Fruit fly (Drosophila melanogaster): ENCODE measurements around the gene LysE.

LysE gene

DNA sequence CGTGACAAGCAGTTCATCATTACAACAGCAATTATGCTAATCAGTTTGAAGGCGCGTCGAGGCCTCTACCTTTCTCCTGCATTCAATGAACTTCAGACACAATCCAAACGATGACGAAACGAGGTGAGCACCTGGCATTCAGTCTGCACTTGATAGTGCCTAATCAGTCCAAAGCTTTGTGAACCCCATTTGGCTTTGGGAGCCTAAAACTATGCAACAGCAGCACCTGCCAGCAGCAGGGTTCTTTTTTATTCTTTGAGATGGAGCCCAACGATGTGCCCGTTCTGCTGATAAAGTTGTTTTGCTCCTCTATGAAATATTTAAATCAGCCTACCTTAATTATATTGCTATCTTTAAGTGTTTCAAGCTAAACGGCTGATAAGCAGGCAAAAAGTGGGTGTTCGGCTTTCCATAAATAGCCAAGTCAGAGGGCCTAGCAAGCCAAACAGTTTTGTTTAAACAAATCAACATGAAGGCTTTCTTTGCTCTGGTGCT, 14.7 kb downstream of the LysE start, which contains the start of gene LysS (continued):
- TF ChIP-seq sna (GFP tag; IDR thresholded peaks at IDR 0.05; ENCODE audit: partially characterized antibody), result no peak
- no peak for TF ChIP-seq unpg (GFP tag; optimal IDR thresholded peaks at IDR 0.05)
- no peak for TF ChIP-seq CG11560 (tag; IDR thresholded peaks at IDR 0.05)
- no peak for TF ChIP-seq aop (GFP tag; IDR thresholded peaks at IDR 0.05)
- TF ChIP-seq CG2199 (GFP tag; IDR thresholded peaks at IDR 0.05), result 0 out of 3 replicates have a peak, but pooled peaks have one; percentile 36
- TF ChIP-seq Bdp1 (GFP tag; optimal IDR thresholded peaks at IDR 0.05), result no peak
- TF ChIP-seq CG11723 (GFP tag; optimal IDR thresholded peaks at IDR 0.05), result no peak
- TF ChIP-seq jigr1 (GFP tag; IDR thresholded peaks at IDR 0.05), result no peak
- no peak for TF ChIP-seq chn (GFP tag; optimal IDR thresholded peaks at IDR 0.05)
- no peak for TF ChIP-seq Ptx1 (GFP tag; IDR thresholded peaks at IDR 0.05)
- TF ChIP-seq CG18011 (GFP tag; optimal IDR thresholded peaks at IDR 0.05), result peak; percentile 3
- TF ChIP-seq sens-2 (GFP tag; IDR thresholded peaks at IDR 0.05), result no peak
- TF ChIP-seq zen (tag; optimal IDR thresholded peaks at IDR 0.05), result no peak
- no peak for TF ChIP-seq lilli (GFP tag; optimal IDR thresholded peaks at IDR 0.05)
- no peak for TF ChIP-seq Dp (GFP tag; optimal IDR thresholded peaks at IDR 0.05)
- TF ChIP-seq disco-r (GFP tag; optimal IDR thresholded peaks at IDR 0.05), result no peak
- TF ChIP-seq eve (GFP tag; optimal IDR thresholded peaks at IDR 0.05), result no peak
- no peak for TF ChIP-seq CG1024 (GFP tag; IDR thresholded peaks at IDR 0.05)
- no peak for TF ChIP-seq Sin3A (optimal IDR thresholded peaks at IDR 0.05)
- no peak for TF ChIP-seq CG31224 (GFP tag; IDR thresholded peaks at IDR 0.05)

DNA sequence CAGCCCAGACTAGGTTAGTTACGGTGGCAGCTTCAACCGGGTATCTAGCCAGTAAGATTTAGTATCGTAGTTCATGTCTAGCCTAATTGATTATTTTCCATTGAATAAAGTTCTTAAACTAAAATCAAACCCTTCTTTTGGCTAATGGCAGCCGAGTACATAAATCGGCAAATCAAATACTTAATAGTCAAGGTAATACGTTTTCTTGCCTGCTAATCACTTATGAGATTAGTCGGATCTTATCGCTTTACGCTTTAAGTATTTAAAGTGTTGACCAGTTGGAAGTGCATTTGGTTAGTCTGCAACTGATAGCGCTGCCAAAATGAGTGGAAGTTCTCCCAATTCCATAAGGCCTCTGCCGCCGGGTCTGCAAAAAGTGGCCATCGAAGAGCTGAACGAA, 20.0 kb downstream of the LysE start, which contains the start of gene CG33965:
Gene CG33965, plus strand, starts transcription at position 301 of the 400 bp plus-strand sequence.
- TF ChIP-seq exex (tag; optimal IDR thresholded peaks at IDR 0.05), result peak; percentile 65
- TF ChIP-seq CG12219 (GFP tag; optimal IDR thresholded peaks at IDR 0.05), result no peak

DNA sequence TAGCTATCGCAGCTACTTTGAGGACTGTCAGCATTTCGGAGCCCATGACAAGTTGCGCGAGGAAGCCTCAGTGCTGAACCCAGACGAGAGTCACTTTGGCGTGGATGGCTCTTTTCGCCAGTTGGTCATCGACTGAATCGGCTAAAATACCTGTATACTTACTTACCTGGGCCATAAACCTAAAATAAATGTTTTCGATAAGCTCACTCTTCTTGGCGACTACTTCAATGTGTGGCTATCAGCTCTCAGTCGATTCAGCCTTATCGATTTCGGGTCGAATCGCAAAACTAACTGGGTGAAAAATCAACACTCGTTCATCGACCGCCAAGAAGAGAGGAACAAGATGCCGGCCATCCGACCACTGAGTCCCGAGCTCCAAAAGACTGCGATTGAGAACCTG, 21.2 kb downstream of the LysE start, which contains the start of gene CG33966:
Gene CG33966, plus strand, starts transcription at position 301 of the 400 bp plus-strand sequence.
- TF ChIP-seq CG2116 (GFP tag; optimal IDR thresholded peaks at IDR 0.05) (no peak), nom (GFP tag; optimal IDR thresholded peaks at IDR 0.05) (no peak), PHDP (tag; optimal IDR thresholded peaks at IDR 0.05) (no peak), CG15011 (GFP tag; optimal IDR thresholded peaks at IDR 0.05) (no peak), Aef1 (GFP tag; IDR thresholded peaks at IDR 0.05) (no peak), mirr (GFP tag; optimal IDR thresholded peaks at IDR 0.05) (no peak), disco-r (GFP tag; optimal IDR thresholded peaks at IDR 0.05) (no peak), HmgZ (tag; optimal IDR thresholded peaks at IDR 0.05) (peak; percentile 22), Sox102F (GFP tag; optimal IDR thresholded peaks at IDR 0.05) (no peak), cas (GFP tag; IDR thresholded peaks at IDR 0.05) (no peak), CG18476 (GFP tag; optimal IDR thresholded peaks at IDR 0.05) (no peak), aop (GFP tag; IDR thresholded peaks at IDR 0.05) (no peak), exex (tag; optimal IDR thresholded peaks at IDR 0.05) (peak; percentile 43), dm (GFP tag; optimal IDR thresholded peaks at IDR 0.05) (no peak), TFAM (GFP tag; optimal IDR thresholded peaks at IDR 0.05) (no peak), crol (GFP tag; IDR thresholded peaks at IDR 0.05) (no peak), vfl (GFP tag; optimal IDR thresholded peaks at IDR 0.05) (no peak), B-H2 (GFP tag; optimal IDR thresholded peaks at IDR 0.05) (no peak), z (GFP tag; IDR thresholded peaks at IDR 0.05) (no peak), CG9876 (GFP tag; optimal IDR thresholded peaks at IDR 0.05) (no peak), kah (GFP tag; optimal IDR thresholded peaks at IDR 0.05) (no peak), sug (tag; optimal IDR thresholded peaks at IDR 0.05) (peak; percentile 36), CrebB (tag; optimal IDR thresholded peaks at IDR 0.05) (no peak), H15 (GFP tag; IDR thresholded peaks at IDR 0.05) (no peak), CG1233 (GFP tag; optimal IDR thresholded peaks at IDR 0.05) (no peak), toy (GFP tag; IDR thresholded peaks at IDR 0.05) (no peak), Deaf1 (tag; optimal IDR thresholded peaks at IDR 0.05) (peak; percentile 2), CG2199 (GFP tag; IDR thresholded peaks at IDR 0.05) (no peak), Hand (GFP tag; optimal IDR thresholded peaks at IDR 0.05) (no peak)
